Fruit fly (Drosophila melanogaster) whole organism, embryonic: ENCODE results near the gene CG13949.
A peak's percentile ranks its signal among the peaks of the same experiment; 100 is the strongest.

Source experiments
- Awh ChIP-seq: fragments of 200-800 bp; sonication (Bioruptor generic); IDR thresholded peaks from 2 replicates; pipeline ENCODE4, ENCODE4 v1.3.6; 2022; ENCODE audit warnings: missing biosample characterization, missing genetic modification characterization
- CG10147 ChIP-seq: fragments of 200-800 bp; sonication (Bioruptor generic); optimal IDR thresholded peaks from 2 replicates; lab custom pipeline; 2019; ENCODE audit warnings: missing biosample characterization, mild to moderate bottlenecking, missing genetic modification characterization, moderate library complexity
- CG10209 ChIP-seq: fragments of 200-800 bp; sonication (Bioruptor generic); optimal IDR thresholded peaks from 3 replicates; lab custom pipeline; 2017; ENCODE audit warnings: missing biosample characterization, mild to moderate bottlenecking, missing genetic modification characterization, missing genetic modification reagents
- CG11398 ChIP-seq: fragments of 200-800 bp; sonication (Bioruptor generic); optimal IDR thresholded peaks from 2 replicates; lab custom pipeline; 2016; ENCODE audit warnings: missing biosample characterization, missing genetic modification characterization
- CG13775 ChIP-seq: fragments of 200-800 bp; sonication (Bioruptor generic); optimal IDR thresholded peaks from 3 replicates; lab custom pipeline; 2017; ENCODE audit warnings: missing biosample characterization, mild to moderate bottlenecking, missing genetic modification characterization
- CG15514 ChIP-seq: fragments of 200-800 bp; sonication (Bioruptor generic); optimal IDR thresholded peaks from 3 replicates; lab custom pipeline; 2017; ENCODE audit warnings: missing biosample characterization, missing genetic modification characterization, mild to moderate bottlenecking, moderate library complexity, missing genetic modification reagents
- CG17385 ChIP-seq: fragments of 200-800 bp; sonication (Bioruptor generic); optimal IDR thresholded peaks from 3 replicates; lab custom pipeline; 2018; ENCODE audit warnings: missing biosample characterization, mild to moderate bottlenecking, missing genetic modification characterization
- CG6813 ChIP-seq: fragments of 200-800 bp; sonication (Bioruptor generic); optimal IDR thresholded peaks from 2 replicates; lab custom pipeline; 2017; ENCODE audit warnings: missing biosample characterization, missing genetic modification characterization, mild to moderate bottlenecking, moderate library complexity, missing genetic modification reagents
- CG7372 ChIP-seq: fragments of 200-800 bp; sonication (Bioruptor generic); IDR thresholded peaks from 2 replicates; pipeline ENCODE4 v1.3.6; 2022; ENCODE audit warnings: missing biosample characterization, missing genetic modification characterization
- CG8281 ChIP-seq: fragments of 200-800 bp; sonication (Bioruptor generic); optimal IDR thresholded peaks from 2 replicates; lab custom pipeline; 2018; ENCODE audit warnings: missing biosample characterization, mild to moderate bottlenecking, missing genetic modification characterization, moderate library complexity
- CG8944 ChIP-seq: fragments of 200-800 bp; sonication (Bioruptor generic); optimal IDR thresholded peaks from 3 replicates; lab custom pipeline; 2016; ENCODE audit warnings: missing biosample characterization, missing genetic modification characterization
- CG9215 ChIP-seq: fragments of 200-800 bp; sonication (Bioruptor generic); IDR thresholded peaks from 2 replicates; pipeline ENCODE4 v1.3.6; 2022; ENCODE audit warnings: missing biosample characterization, missing genetic modification characterization
- Chrac-16 ChIP-seq: fragments of 200-800 bp; sonication (Bioruptor generic); optimal IDR thresholded peaks from 3 replicates; lab custom pipeline; 2016; ENCODE audit warnings: missing biosample characterization, missing genetic modification characterization
- CkIIα-i1 ChIP-seq: fragments of 200-800 bp; sonication (Bioruptor generic); IDR thresholded peaks from 2 replicates; pipeline ENCODE4 v1.3.6; 2022; ENCODE audit warnings: missing biosample characterization, missing genetic modification characterization
- Drgx ChIP-seq: fragments of 200-800 bp; sonication (Bioruptor generic); IDR thresholded peaks from 2 replicates; pipeline ENCODE4 v1.3.6; 2022; ENCODE audit warnings: missing biosample characterization, missing genetic modification characterization
- Ets65A ChIP-seq: fragments of 200-800 bp; sonication (Bioruptor generic); peaks from one replicate; lab custom pipeline; 2016; ENCODE audit warnings: missing biosample characterization, missing genetic modification characterization
- GATAe ChIP-seq: fragments of 200-800 bp; sonication (Bioruptor generic); conservative IDR thresholded peaks from 2 replicates; pipeline ENCODE4 v1.3.6; 2022; ENCODE audit warnings: missing biosample characterization, missing genetic modification characterization
- Hr51 ChIP-seq, 2 experiments: fragments of 200-800 bp; sonication (Bioruptor generic); optimal IDR thresholded peaks; 2 replicates in 1 of 2; 3 replicates in 1 of 2; lab custom pipeline; 2016 to 2018; ENCODE audit warnings: missing biosample characterization in 2 of 2, missing genetic modification characterization in 2 of 2, mild to moderate bottlenecking in 1 of 2, moderate library complexity in 1 of 2
- Jarid2 ChIP-seq: fragments of 200-800 bp; sonication (Bioruptor generic); optimal IDR thresholded peaks from 3 replicates; lab custom pipeline; 2017; ENCODE audit warnings: mild to moderate bottlenecking, missing biosample characterization, missing genetic modification reagents, missing genetic modification characterization
- Med ChIP-seq: fragments of 200-800 bp; sonication (Bioruptor generic); peaks from one replicate; lab custom pipeline; 2016; ENCODE audit warnings: missing biosample characterization, missing genetic modification characterization, mild to moderate bottlenecking, inconsistent platforms, moderate library complexity
- Nf-YB ChIP-seq: fragments of 200-800 bp; sonication (Bioruptor generic); optimal IDR thresholded peaks from 3 replicates; lab custom pipeline; 2019; ENCODE audit warnings: missing biosample characterization, mild to moderate bottlenecking, missing genetic modification characterization, moderate library complexity
- Ptx1 ChIP-seq: fragments of 200-800 bp; sonication (Bioruptor generic); IDR thresholded peaks from 2 replicates; pipeline ENCODE4 v1.3.6; 2022; ENCODE audit warnings: missing biosample characterization, missing genetic modification characterization
- Rfx ChIP-seq: fragments of 200-800 bp; sonication (Bioruptor generic); IDR thresholded peaks from 2 replicates; pipeline ENCODE4 v1.3.6; 2022; ENCODE audit warnings: missing biosample characterization, missing genetic modification characterization
- Sox100B ChIP-seq: fragments of 200-800 bp; sonication (Bioruptor generic); optimal IDR thresholded peaks from 3 replicates; lab custom pipeline; 2018; ENCODE audit warnings: missing biosample characterization, mild to moderate bottlenecking, missing genetic modification characterization
- Spps ChIP-seq: fragments of 200-800 bp; sonication (Bioruptor generic); optimal IDR thresholded peaks from 2 replicates; lab custom pipeline; 2018; ENCODE audit warnings: missing biosample characterization, mild to moderate bottlenecking, missing genetic modification characterization
- Stat92E ChIP-seq, 3 experiments: fragments of >200 bp in 2 of 3; fragments of 200-800 bp in 1 of 3; sonication (Bioruptor generic) in 1 of 3; optimal IDR thresholded peaks; 2 replicates each; lab custom pipeline; 2017 to 2019; ENCODE audit warnings: missing biosample characterization in 3 of 3, missing genetic modification characterization in 3 of 3, mild to moderate bottlenecking in 1 of 3, moderate library complexity in 1 of 3
- bab2 ChIP-seq: fragments of 200-800 bp; sonication (Bioruptor generic); optimal IDR thresholded peaks from 2 replicates; lab custom pipeline; 2016; ENCODE audit warnings: missing biosample characterization, missing genetic modification characterization
- bcd ChIP-seq: fragments of 200-800 bp; sonication (Bioruptor generic); optimal IDR thresholded peaks from 2 replicates; lab custom pipeline; 2017; ENCODE audit warnings: missing biosample characterization, mild to moderate bottlenecking, missing genetic modification characterization
- cas ChIP-seq: fragments of 200-800 bp; sonication (Bioruptor generic); IDR thresholded peaks from 2 replicates; pipeline ENCODE4 v1.3.6; 2022; ENCODE audit warnings: missing biosample characterization, missing genetic modification characterization
- cg ChIP-seq: fragments of 200-800 bp; sonication (Bioruptor generic); optimal IDR thresholded peaks from 3 replicates; lab custom pipeline; 2019; ENCODE audit warnings: missing biosample characterization, mild to moderate bottlenecking, missing genetic modification characterization, moderate library complexity
- crol ChIP-seq: fragments of 200-800 bp; sonication (Bioruptor generic); IDR thresholded peaks from 2 replicates; pipeline ENCODE4 v1.3.6; 2022; ENCODE audit warnings: missing biosample characterization, missing genetic modification characterization
- ftz-f1 ChIP-seq: fragments of 200-800 bp; sonication (Bioruptor generic); optimal IDR thresholded peaks from 2 replicates; lab custom pipeline; 2016; ENCODE audit warnings: missing biosample characterization, missing genetic modification characterization
- kni ChIP-seq: fragments of 200-800 bp; sonication (Bioruptor generic); optimal IDR thresholded peaks from 3 replicates; lab custom pipeline; 2017; ENCODE audit warnings: mild to moderate bottlenecking, missing biosample characterization, missing genetic modification reagents, missing genetic modification characterization
- lilli ChIP-seq: fragments of 200-800 bp; sonication (Bioruptor generic); optimal IDR thresholded peaks from 3 replicates; lab custom pipeline; 2016; ENCODE audit warnings: missing biosample characterization, missing genetic modification characterization
- luna ChIP-seq: fragments of 200-800 bp; sonication (Bioruptor generic); optimal IDR thresholded peaks from 2 replicates; lab custom pipeline; 2016; ENCODE audit warnings: missing biosample characterization, missing genetic modification characterization
- nerfin-1 ChIP-seq: fragments of 200-800 bp; sonication (Bioruptor generic); optimal IDR thresholded peaks from 3 replicates; lab custom pipeline; 2019; ENCODE audit warnings: missing biosample characterization, mild to moderate bottlenecking, missing genetic modification characterization, moderate library complexity
- odd ChIP-seq: fragments of 200-800 bp; sonication (Bioruptor generic); optimal IDR thresholded peaks from 2 replicates; lab custom pipeline; 2017; ENCODE audit warnings: missing biosample characterization, mild to moderate bottlenecking, missing genetic modification characterization
- schlank ChIP-seq: fragments of 200-800 bp; sonication (Bioruptor generic); optimal IDR thresholded peaks from 2 replicates; lab custom pipeline; 2018; ENCODE audit warnings: missing biosample characterization, mild to moderate bottlenecking, missing genetic modification characterization
- tap ChIP-seq: fragments of 200-800 bp; optimal IDR thresholded peaks from 3 replicates; lab custom pipeline; 2019; ENCODE audit warnings: missing biosample characterization, mild to moderate bottlenecking, missing genetic modification characterization, moderate library complexity
- tgo ChIP-seq: fragments of 200-800 bp; sonication (Bioruptor generic); IDR thresholded peaks from 3 replicates; pipeline ENCODE4 v1.3.6; 2022; ENCODE audit warnings: missing biosample characterization, missing genetic modification characterization
- ttk ChIP-seq: fragments of 200-800 bp; sonication (Bioruptor generic); IDR thresholded peaks from 2 replicates; pipeline ENCODE4 v2.1.2; 2022; ENCODE audit warnings: missing biosample characterization, missing genetic modification characterization
- zen ChIP-seq: fragments of 200-800 bp; sonication (Bioruptor generic); optimal IDR thresholded peaks from 3 replicates; lab custom pipeline; 2018; ENCODE audit warnings: missing biosample characterization, mild to moderate bottlenecking, missing genetic modification characterization, moderate library complexity

Gene CG13949

DNA sequence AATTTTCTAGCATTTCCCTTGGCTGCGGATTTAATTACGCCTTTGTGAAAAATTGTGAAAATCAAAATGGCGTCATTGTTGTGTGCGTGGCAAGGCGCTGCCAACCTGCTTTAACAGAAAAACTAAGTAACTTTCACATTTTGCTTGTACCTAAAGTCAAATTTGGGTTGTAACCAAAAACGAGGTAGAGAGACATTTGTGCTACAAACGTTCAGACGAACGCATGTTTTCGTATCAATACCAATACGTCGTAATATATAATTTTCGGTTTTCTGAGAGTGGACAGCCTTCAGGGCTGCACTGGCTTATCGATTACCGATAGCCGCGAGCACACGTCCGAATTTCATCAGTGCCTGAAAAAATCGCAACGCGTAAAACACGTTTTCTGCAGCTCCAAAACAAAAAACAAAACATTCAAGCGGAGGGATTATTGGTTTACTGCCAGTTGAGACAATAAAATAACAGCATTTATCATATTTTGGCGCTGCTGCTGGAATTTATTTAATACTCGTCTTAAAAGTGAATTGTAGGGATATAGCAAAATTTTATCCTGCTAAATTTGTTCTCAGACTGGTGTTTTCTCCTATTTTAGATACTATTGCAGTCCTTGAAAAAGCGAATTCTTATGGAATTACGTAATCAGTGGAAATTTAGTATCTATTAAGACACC lies 15.7 kb downstream of the CG13949 start (continued):
- TF ChIP-seq CG15514 (GFP tag; lab: Kevin White, UChicago) = peak; percentile 73
- TF ChIP-seq CG6813 (GFP tag; lab: Kevin White, UChicago) = peak; percentile 61
- peak; percentile 39 for TF ChIP-seq odd (GFP tag; lab: Kevin White, UChicago)
- TF ChIP-seq Sox100B = no peak
- TF ChIP-seq nerfin-1 (tag; lab: Kevin White, UChicago) = peak; percentile 85
- TF ChIP-seq Ptx1 (GFP tag; lab: Robert Waterston, UW) = peak; percentile 70
- peak; percentile 76 for TF ChIP-seq luna (GFP tag; lab: Kevin White, UChicago)
- no peak for TF ChIP-seq Jarid2 (GFP tag; lab: Kevin White, UChicago)
- TF ChIP-seq Rfx = peak; percentile 76
- peak; percentile 67 to 71 for TF ChIP-seq Hr51 (GFP tag; optimal IDR thresholded peaks at IDR 0.05; lab: Kevin White, UChicago)
- TF ChIP-seq CG10147 (GFP tag; lab: Kevin White, UChicago) = no peak
- TF ChIP-seq Drgx = peak; percentile 53
- TF ChIP-seq crol (GFP tag; lab: Robert Waterston, UW) = no peak
- no peak for TF ChIP-seq tap
- 0 out of 2 replicates have a peak, but pooled peaks have one; percentile 29 for TF ChIP-seq cas (GFP tag; lab: Robert Waterston, UW)
- peak; percentile 66; the same call in 2 of the 3 replicates for TF ChIP-seq tgo (GFP tag; lab: Robert Waterston, UW)
- 0 out of 2 replicates have a peak, but pooled peaks have one; percentile 13 for TF ChIP-seq CkIIα-i1 (GFP tag; lab: Robert Waterston, UW)
- no peak for TF ChIP-seq Spps (tag; lab: Kevin White, UChicago)
- TF ChIP-seq CG9215 = peak; percentile 61
- peak; percentile 10 for TF ChIP-seq kni (GFP tag; lab: Kevin White, UChicago)
- TF ChIP-seq Ets65A (GFP tag; lab: Kevin White, UChicago) = peak; percentile 94
- peak; percentile 64 for TF ChIP-seq schlank (tag; lab: Kevin White, UChicago)
- no peak for TF ChIP-seq Nf-YB
- no peak for TF ChIP-seq CG8281
- peak; percentile 29 for TF ChIP-seq CG17385 (GFP tag; lab: Kevin White, UChicago)
- no peak for TF ChIP-seq CG7372 (GFP tag; lab: Robert Waterston, UW)
- peak; percentile 66 for TF ChIP-seq Chrac-16 (GFP tag; lab: Kevin White, UChicago)
- TF ChIP-seq CG8944 (GFP tag; lab: Kevin White, UChicago) = peak; percentile 59
- TF ChIP-seq GATAe (GFP tag; lab: Robert Waterston, UW) = no peak
- TF ChIP-seq ttk = peak; percentile 36; the same call in 1 of the 2 replicates
- peak; percentile 97 for TF ChIP-seq Med (GFP tag; lab: Kevin White, UChicago)
- no peak for TF ChIP-seq Stat92E (GFP tag; optimal IDR thresholded peaks at IDR 0.05; lab: Kevin White, UChicago)
- TF ChIP-seq bcd = peak; percentile 67
- no peak for TF ChIP-seq ftz-f1 (GFP tag; lab: Kevin White, UChicago)
- peak; percentile 34 for TF ChIP-seq zen
- TF ChIP-seq cg (GFP tag; lab: Kevin White, UChicago) = no peak
- TF ChIP-seq bab2 (GFP tag; lab: Kevin White, UChicago) = peak; percentile 79
- TF ChIP-seq CG13775 (GFP tag; lab: Kevin White, UChicago) = peak; percentile 69
- TF ChIP-seq CG10209 (GFP tag; lab: Kevin White, UChicago) = peak; percentile 70
- peak; percentile 65 for TF ChIP-seq CG11398 (GFP tag; lab: Kevin White, UChicago)
- peak; percentile 85 for TF ChIP-seq lilli (GFP tag; lab: Kevin White, UChicago)
- TF ChIP-seq Awh (GFP tag; lab: Robert Waterston, UW) = no peak
